Fruit fly (Drosophila melanogaster): ENCODE measurements around the gene GlcAT-S.

The GlcAT-S gene

DNA sequence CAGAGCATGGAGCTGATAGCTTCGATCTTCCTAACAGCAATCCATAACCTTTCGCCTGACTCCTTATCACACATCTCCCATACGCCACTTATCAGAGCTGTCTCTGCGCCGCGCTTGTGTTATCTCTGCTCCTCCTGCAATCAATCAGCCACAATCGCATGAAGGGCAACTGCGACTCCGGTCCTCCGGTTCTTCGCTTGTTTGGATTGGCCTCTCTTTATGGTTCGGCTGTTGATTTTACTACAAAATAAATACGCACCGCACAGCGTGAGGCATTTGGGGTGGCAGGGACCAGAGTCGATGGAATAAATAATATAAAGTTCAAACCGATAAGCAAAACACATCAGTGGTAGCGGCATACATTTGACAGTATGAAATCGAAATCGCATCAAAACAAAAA lies 16.8 kb downstream of the GlcAT-S start (continued):
- TF ChIP-seq CG6254 (GFP tag; optimal IDR thresholded peaks at IDR 0.05) (peak; percentile 75), gcm2 (GFP tag; optimal IDR thresholded peaks at IDR 0.05) (no peak), CG6689 (GFP tag; IDR thresholded peaks at IDR 0.05) (peak; percentile 59), HLH54F (GFP tag; optimal IDR thresholded peaks at IDR 0.05) (no peak), pzg (GFP tag; optimal IDR thresholded peaks at IDR 0.05) (no peak), Adf1 (GFP tag; IDR thresholded peaks at IDR 0.05) (no peak), usp (GFP tag; optimal IDR thresholded peaks at IDR 0.05) (no peak), stc (GFP tag; IDR thresholded peaks at IDR 0.05) (0 out of 2 replicates have a peak, but pooled peaks have one; percentile 24), ranshi (GFP tag; IDR thresholded peaks at IDR 0.05) (peak; percentile 26; the same call in 1 of the 2 replicates), inv (GFP tag; IDR thresholded peaks at IDR 0.05; ENCODE audit: partially characterized antibody) (no peak), CG8944 (GFP tag; optimal IDR thresholded peaks at IDR 0.05) (peak; percentile 18), CG1792 (GFP tag; optimal IDR thresholded peaks at IDR 0.05) (peak; percentile 85), bcd (GFP tag; optimal IDR thresholded peaks at IDR 0.05) (peak; percentile 66), nmo (GFP tag; optimal IDR thresholded peaks at IDR 0.05) (peak; percentile 9), HLH4C (GFP tag; IDR thresholded peaks at IDR 0.05; ENCODE audit: partially characterized antibody) (no peak), MTF-1 (GFP tag; optimal IDR thresholded peaks at IDR 0.05; ENCODE audit: borderline replicate concordance) (peak; percentile 85), CG11723 (GFP tag; optimal IDR thresholded peaks at IDR 0.05) (peak; percentile 11), CG43689 (GFP tag; IDR thresholded peaks at IDR 0.05) (no peak), CG4854 (GFP tag; optimal IDR thresholded peaks at IDR 0.05) (peak; percentile 20), CG3407 (GFP tag; optimal IDR thresholded peaks at IDR 0.05) (peak; percentile 71), pfk (GFP tag; optimal IDR thresholded peaks at IDR 0.05) (peak; percentile 55), CG4617 (GFP tag; optimal IDR thresholded peaks at IDR 0.05; ENCODE audit: borderline replicate concordance) (no peak), amos (GFP tag; IDR thresholded peaks at IDR 0.05; ENCODE audit: partially characterized antibody) (no peak), bowl (GFP tag; IDR thresholded peaks at IDR 0.05) (no peak), CG17912 (GFP tag; optimal IDR thresholded peaks at IDR 0.05) (no peak), da (GFP tag; optimal IDR thresholded peaks at IDR 0.05) (no peak), Atf-2 (GFP tag; optimal IDR thresholded peaks at IDR 0.05) (peak; percentile 33), CG3995 (GFP tag; optimal IDR thresholded peaks at IDR 0.05) (no peak), CG16779 (GFP tag; IDR thresholded peaks at IDR 0.05) (no peak), luna (GFP tag; optimal IDR thresholded peaks at IDR 0.05) (no peak), CG5180 (GFP tag; optimal IDR thresholded peaks at IDR 0.05) (peak; percentile 24), chm (GFP tag; IDR thresholded peaks at IDR 0.05) (peak; percentile 79; the same call in 1 of the 2 replicates), Meics (GFP tag; optimal IDR thresholded peaks at IDR 0.05) (peak; percentile 9), Ada2b (GFP tag; IDR thresholded peaks at IDR 0.05) (no peak), Dll (GFP tag; IDR thresholded peaks at IDR 0.05; ENCODE audit: partially characterized antibody) (no peak), CG10147 (GFP tag; optimal IDR thresholded peaks at IDR 0.05) (no peak), Fer3 (tag; optimal IDR thresholded peaks at IDR 0.05) (peak; percentile 59), CG9932 (GFP tag; IDR thresholded peaks at IDR 0.05) (peak; percentile 41; the same call in 1 of the 2 replicates), CG14710 (tag; optimal IDR thresholded peaks at IDR 0.05) (peak; percentile 75), Ets97D (GFP tag; optimal IDR thresholded peaks at IDR 0.05) (peak; percentile 44), Poxn (GFP tag; IDR thresholded peaks at IDR 0.05) (no peak), CG1603 (tag; optimal IDR thresholded peaks at IDR 0.05) (peak; percentile 74), CkIIα-i1 (GFP tag; IDR thresholded peaks at IDR 0.05) (no peak), E2f2 (GFP tag; IDR thresholded peaks at IDR 0.05) (peak; percentile 14), abd-A (tag; optimal IDR thresholded peaks at IDR 0.05) (no peak), pan (optimal IDR thresholded peaks at IDR 0.05) (no peak), pan (GFP tag; optimal IDR thresholded peaks at IDR 0.05 in 1 of 2, IDR thresholded peaks at IDR 0.05 in 1 of 2) (peak in 1 of 2 experiments; percentile 43), nom (GFP tag; optimal IDR thresholded peaks at IDR 0.05) (no peak), CG2875 (GFP tag; optimal IDR thresholded peaks at IDR 0.05) (peak; percentile 76), CG14965 (GFP tag; optimal IDR thresholded peaks at IDR 0.05; ENCODE audit: borderline replicate concordance) (peak; percentile 55), CG18619 (GFP tag; optimal IDR thresholded peaks at IDR 0.05) (peak; percentile 53)

Measured in whole organism, embryonic.